Fruit fly (Drosophila melanogaster) whole organism, embryonic: Measurements from ENCODE around the gene CG15362.

Experiments used
- ATbp ChIP-seq: fragments of 200-800 bp; sonication (Bioruptor generic); optimal IDR thresholded peaks from 2 replicates; lab custom pipeline; 2017; ENCODE audit warnings: missing biosample characterization, mild to moderate bottlenecking, missing genetic modification characterization, missing genetic modification reagents
- Abd-B ChIP-seq: fragments of 200-800 bp; sonication (Bioruptor generic); optimal IDR thresholded peaks from 2 replicates; lab custom pipeline; 2018; ENCODE audit warnings: missing biosample characterization, mild to moderate bottlenecking, missing genetic modification characterization, moderate library complexity
- Awh ChIP-seq: fragments of 200-800 bp; sonication (Bioruptor generic); IDR thresholded peaks from 2 replicates; pipeline ENCODE4, ENCODE4 v1.3.6; 2022; ENCODE audit warnings: missing biosample characterization, missing genetic modification characterization
- CG14050 ChIP-seq: fragments of 200-800 bp; sonication (Bioruptor generic); IDR thresholded peaks from 3 replicates; pipeline ENCODE4 v1.3.6; 2022; ENCODE audit warnings: missing biosample characterization, missing genetic modification characterization
- CG16813 ChIP-seq: fragments of 200-800 bp; sonication (Bioruptor generic); IDR thresholded peaks from 3 replicates; pipeline ENCODE4 v1.3.6; 2022; ENCODE audit warnings: missing biosample characterization, missing genetic modification characterization; ENCODE audit not compliant: partially characterized antibody
- CG1832 ChIP-seq: fragments of 200-800 bp; sonication (Bioruptor generic); optimal IDR thresholded peaks from 2 replicates; lab custom pipeline; 2017; ENCODE audit warnings: missing biosample characterization, mild to moderate bottlenecking, missing genetic modification characterization, inconsistent platforms
- CG2202 ChIP-seq: fragments of 200-800 bp; sonication (Bioruptor generic); optimal IDR thresholded peaks from 2 replicates; lab custom pipeline; 2018; ENCODE audit warnings: missing biosample characterization, mild to moderate bottlenecking, missing genetic modification characterization
- CG32532 ChIP-seq: fragments of 200-800 bp; sonication (Bioruptor generic); IDR thresholded peaks from 2 replicates; pipeline ENCODE4 v1.3.6; 2022; ENCODE audit warnings: missing biosample characterization, missing genetic modification characterization
- CG32772 ChIP-seq: fragments of 200-800 bp; sonication (Bioruptor generic); IDR thresholded peaks from 2 replicates; pipeline ENCODE4 v1.3.6; 2022; ENCODE audit warnings: missing biosample characterization, missing genetic modification characterization
- CG3407 ChIP-seq: fragments of 200-800 bp; sonication (Bioruptor generic); optimal IDR thresholded peaks from 2 replicates; lab custom pipeline; 2018; ENCODE audit warnings: missing biosample characterization, mild to moderate bottlenecking, missing genetic modification characterization
- CG34422 ChIP-seq: fragments of 200-800 bp; sonication (Bioruptor generic); IDR thresholded peaks from 3 replicates; pipeline ENCODE4 v1.3.6; 2022; ENCODE audit warnings: missing biosample characterization, missing genetic modification characterization
- CG4360 ChIP-seq: fragments of 200-800 bp; sonication (Bioruptor generic); IDR thresholded peaks from 2 replicates; pipeline ENCODE4 v1.3.6; 2022; ENCODE audit warnings: missing biosample characterization, missing genetic modification characterization
- CG4404 ChIP-seq: fragments of 200-800 bp; sonication (Bioruptor generic); IDR thresholded peaks from 2 replicates; pipeline ENCODE4 v1.3.6; 2022; ENCODE audit warnings: missing biosample characterization, missing genetic modification characterization
- CG6791 ChIP-seq: fragments of 200-800 bp; sonication (Bioruptor generic); IDR thresholded peaks from 3 replicates; pipeline ENCODE4 v1.3.6; 2022; ENCODE audit warnings: missing biosample characterization, missing genetic modification characterization; ENCODE audit not compliant: partially characterized antibody
- CG7357 ChIP-seq: fragments of 200-800 bp; sonication (Bioruptor generic); IDR thresholded peaks from 3 replicates; pipeline ENCODE4 v1.3.6; 2022; ENCODE audit warnings: missing biosample characterization, missing genetic modification characterization
- CG8089 ChIP-seq: fragments of 200-800 bp; sonication (Bioruptor generic); optimal IDR thresholded peaks from 3 replicates; lab custom pipeline; 2016; ENCODE audit warnings: missing biosample characterization, missing genetic modification characterization
- CG8281 ChIP-seq: fragments of 200-800 bp; sonication (Bioruptor generic); optimal IDR thresholded peaks from 2 replicates; lab custom pipeline; 2018; ENCODE audit warnings: missing biosample characterization, mild to moderate bottlenecking, missing genetic modification characterization, moderate library complexity
- CG8388 ChIP-seq: fragments of 200-800 bp; sonication (Bioruptor generic); optimal IDR thresholded peaks from 2 replicates; lab custom pipeline; 2019; ENCODE audit warnings: missing biosample characterization, mild to moderate bottlenecking, missing genetic modification characterization, moderate library complexity
- CG8478 ChIP-seq: fragments of >200 bp; optimal IDR thresholded peaks from 2 replicates; lab custom pipeline; 2018
- Deaf1 ChIP-seq: fragments of 200-800 bp; optimal IDR thresholded peaks from 3 replicates; lab custom pipeline; 2019; ENCODE audit warnings: missing biosample characterization, mild to moderate bottlenecking, missing genetic modification characterization, moderate library complexity
- Dref ChIP-seq: fragments of 200-800 bp; sonication (Bioruptor generic); IDR thresholded peaks from 2 replicates; pipeline ENCODE4 v1.3.6; 2022; ENCODE audit warnings: missing biosample characterization, missing genetic modification characterization
- Elba2 ChIP-seq: fragments of 200-800 bp; sonication (Bioruptor generic); optimal IDR thresholded peaks from 3 replicates; lab custom pipeline; 2016; ENCODE audit warnings: missing biosample characterization, missing genetic modification characterization
- Ets65A ChIP-seq: fragments of 200-800 bp; sonication (Bioruptor generic); peaks from one replicate; lab custom pipeline; 2016; ENCODE audit warnings: missing biosample characterization, missing genetic modification characterization
- Kr ChIP-seq: fragments of 200-800 bp; sonication (Bioruptor generic); optimal IDR thresholded peaks from 2 replicates; lab custom pipeline; 2017; ENCODE audit warnings: missing biosample characterization, mild to moderate bottlenecking, missing genetic modification characterization
- MTF-1 ChIP-seq: fragments of 200-800 bp; sonication (Bioruptor generic); optimal IDR thresholded peaks from 2 replicates; lab custom pipeline; 2018; ENCODE audit warnings: missing biosample characterization, mild to moderate bottlenecking, missing genetic modification characterization, borderline replicate concordance
- Med ChIP-seq: fragments of 200-800 bp; sonication (Bioruptor generic); peaks from one replicate; lab custom pipeline; 2016; ENCODE audit warnings: missing biosample characterization, missing genetic modification characterization, mild to moderate bottlenecking, inconsistent platforms, moderate library complexity
- NC2β ChIP-seq: fragments of 200-800 bp; sonication (Bioruptor generic); optimal IDR thresholded peaks from 2 replicates; lab custom pipeline; 2016; ENCODE audit warnings: missing biosample characterization, missing genetic modification characterization
- Pdp1 ChIP-seq, 2 experiments: fragments of 200-800 bp; sonication (Bioruptor generic); optimal IDR thresholded peaks; 3 replicates each; lab custom pipeline; 2016; ENCODE audit warnings: missing biosample characterization in 2 of 2, missing genetic modification characterization in 2 of 2, mild to moderate bottlenecking in 1 of 2, moderate library complexity in 1 of 2
- Ravus ChIP-seq: fragments of 200-800 bp; sonication (Bioruptor generic); IDR thresholded peaks from 2 replicates; pipeline ENCODE4 v1.3.6; 2022; ENCODE audit warnings: missing biosample characterization, missing genetic modification characterization
- Sry-δ ChIP-seq: fragments of 200-800 bp; sonication (Bioruptor generic); optimal IDR thresholded peaks from 2 replicates; lab custom pipeline; 2016; ENCODE audit warnings: missing biosample characterization, missing genetic modification characterization
- Stat92E ChIP-seq, 3 experiments: fragments of >200 bp in 2 of 3; fragments of 200-800 bp in 1 of 3; sonication (Bioruptor generic) in 1 of 3; optimal IDR thresholded peaks; 2 replicates each; lab custom pipeline; 2017 to 2019; ENCODE audit warnings: missing biosample characterization in 3 of 3, missing genetic modification characterization in 3 of 3, mild to moderate bottlenecking in 1 of 3, moderate library complexity in 1 of 3
- ac ChIP-seq: fragments of 200-800 bp; sonication (Bioruptor generic); optimal IDR thresholded peaks from 3 replicates; lab custom pipeline; 2017; ENCODE audit warnings: missing biosample characterization, mild to moderate bottlenecking, missing genetic modification characterization
- bab2 ChIP-seq: fragments of 200-800 bp; sonication (Bioruptor generic); optimal IDR thresholded peaks from 2 replicates; lab custom pipeline; 2016; ENCODE audit warnings: missing biosample characterization, missing genetic modification characterization
- ci ChIP-seq: fragments of 200-800 bp; sonication (Bioruptor generic); IDR thresholded peaks from 3 replicates; pipeline ENCODE4 v1.3.6; 2022; ENCODE audit warnings: missing biosample characterization, missing genetic modification characterization
- dati ChIP-seq: fragments of 200-800 bp; sonication (Bioruptor generic); IDR thresholded peaks from 2 replicates; pipeline ENCODE4 v1.3.6; 2022; ENCODE audit warnings: missing biosample characterization, missing genetic modification characterization
- emc ChIP-seq: fragments of 200-800 bp; sonication (Bioruptor generic); optimal IDR thresholded peaks from 2 replicates; lab custom pipeline; 2016; ENCODE audit warnings: missing biosample characterization, missing genetic modification characterization
- gcm ChIP-seq: fragments of 200-800 bp; sonication (Bioruptor generic); optimal IDR thresholded peaks from 2 replicates; lab custom pipeline; 2019; ENCODE audit warnings: missing biosample characterization, mild to moderate bottlenecking, missing genetic modification characterization, moderate library complexity
- mirr ChIP-seq: fragments of 200-800 bp; sonication (Bioruptor generic); optimal IDR thresholded peaks from 3 replicates; lab custom pipeline; 2018; ENCODE audit warnings: missing biosample characterization, mild to moderate bottlenecking, missing genetic modification characterization
- nerfin-1 ChIP-seq: fragments of 200-800 bp; sonication (Bioruptor generic); optimal IDR thresholded peaks from 3 replicates; lab custom pipeline; 2019; ENCODE audit warnings: missing biosample characterization, mild to moderate bottlenecking, missing genetic modification characterization, moderate library complexity
- nerfin-2 ChIP-seq: fragments of 200-800 bp; sonication (Bioruptor generic); IDR thresholded peaks from 2 replicates; pipeline ENCODE4 v1.3.6; 2022; ENCODE audit warnings: missing biosample characterization, missing genetic modification characterization; ENCODE audit not compliant: partially characterized antibody
- pb ChIP-seq: fragments of 200-800 bp; sonication (Bioruptor generic); optimal IDR thresholded peaks from 3 replicates; lab custom pipeline; 2016; ENCODE audit warnings: missing biosample characterization, missing genetic modification characterization
- ro ChIP-seq: fragments of 200-800 bp; sonication (Bioruptor generic); IDR thresholded peaks from 2 replicates; pipeline ENCODE4 v1.3.6; 2022; ENCODE audit warnings: missing biosample characterization, missing genetic modification characterization
- row ChIP-seq: fragments of 200-800 bp; sonication (Bioruptor generic); IDR thresholded peaks from 3 replicates; pipeline ENCODE4 v1.3.6; 2022; ENCODE audit warnings: missing biosample characterization, missing genetic modification characterization
- sens ChIP-seq: fragments of 200-800 bp; sonication (Bioruptor generic); peaks from one replicate; lab custom pipeline; 2016; ENCODE audit warnings: missing biosample characterization, missing genetic modification characterization
- sr ChIP-seq: fragments of 200-800 bp; sonication (Bioruptor generic); IDR thresholded peaks from 3 replicates; pipeline ENCODE4 v1.3.6; 2022; ENCODE audit warnings: missing biosample characterization, missing genetic modification characterization
- unpg ChIP-seq: fragments of 200-800 bp; sonication (Bioruptor generic); optimal IDR thresholded peaks from 3 replicates; lab custom pipeline; 2018; ENCODE audit warnings: missing biosample characterization, mild to moderate bottlenecking, missing genetic modification characterization, moderate library complexity
- vnd ChIP-seq: fragments of 200-800 bp; sonication (Bioruptor generic); IDR thresholded peaks from 3 replicates; pipeline ENCODE4 v1.3.6; 2022; ENCODE audit warnings: missing biosample characterization, missing genetic modification characterization; ENCODE audit not compliant: partially characterized antibody
- vvl ChIP-seq: fragments of 200-800 bp; sonication (Bioruptor generic); IDR thresholded peaks from 2 replicates; pipeline ENCODE4 v1.3.6; 2022; ENCODE audit warnings: missing biosample characterization, missing genetic modification characterization

The CG15362 gene

DNA sequence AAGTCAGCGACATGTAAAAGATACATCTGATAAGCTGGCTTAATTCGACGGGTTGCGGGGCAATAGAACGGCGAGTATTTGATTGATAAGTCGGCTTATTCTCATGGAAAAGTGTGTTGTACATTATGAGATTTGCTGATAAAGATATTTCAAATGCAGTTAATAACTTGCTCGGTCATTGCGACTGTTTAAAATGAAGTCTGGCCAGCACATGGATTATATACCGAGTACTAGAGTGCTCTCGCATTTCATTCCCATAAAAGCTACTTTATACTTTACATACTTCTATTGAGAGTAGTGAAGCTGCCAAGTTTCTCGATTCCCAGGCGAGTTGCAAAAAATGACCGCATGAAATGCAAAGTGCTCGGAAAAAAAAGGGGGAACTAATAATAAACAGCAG, 13.1 kb upstream of the CG15362 start:
- TF ChIP-seq Ets65A (GFP tag; lab: Kevin White, UChicago) (peak; percentile 57), pb (GFP tag; lab: Kevin White, UChicago) (no peak), Pdp1 (GFP tag; optimal IDR thresholded peaks at IDR 0.05; lab: Kevin White, UChicago) (peak in 1 of 2 experiments; percentile 71), Stat92E (GFP tag; optimal IDR thresholded peaks at IDR 0.05; lab: Kevin White, UChicago) (no peak), Awh (GFP tag; lab: Robert Waterston, UW) (no peak)
- TF ChIP-seq, all 482 proteins: peak for 2

DNA sequence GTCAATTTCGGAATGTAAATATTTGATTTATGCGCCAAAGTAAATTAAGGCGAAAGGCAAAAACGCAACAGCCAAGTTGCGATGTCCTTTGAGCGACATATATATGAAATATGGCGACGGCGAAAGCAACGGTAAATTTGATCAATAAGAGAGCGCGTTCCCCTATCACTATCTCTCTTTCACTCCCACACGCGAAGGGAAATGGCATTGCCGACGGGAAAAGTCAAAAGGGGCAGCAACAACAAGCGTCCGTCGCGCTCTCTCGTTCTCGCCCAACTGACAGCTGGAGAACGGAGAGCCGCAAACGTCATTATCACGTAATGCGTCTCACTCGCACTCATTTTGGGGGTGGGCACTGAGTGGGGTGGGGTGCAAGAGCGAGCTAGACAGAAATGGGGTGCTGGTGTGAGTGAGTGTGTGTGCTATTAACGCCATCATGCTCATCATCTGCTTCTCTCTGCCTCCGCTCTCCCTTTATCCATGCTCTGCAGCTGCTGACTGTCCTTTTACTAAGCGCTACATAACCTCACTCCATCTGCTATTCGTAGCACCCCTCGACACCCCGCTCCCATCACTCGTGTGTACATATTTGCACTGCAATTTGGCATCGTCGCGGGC, 10.6 kb upstream of the CG15362 start, which contains the start of gene erm:
TSS of gene erm (minus strand) at position 51 of the 618 bp plus-strand sequence.
- TF ChIP-seq vnd (GFP tag; lab: Robert Waterston, UW) = no peak
- no peak for TF ChIP-seq CG8388 (GFP tag; lab: Kevin White, UChicago)
- peak; percentile 50 for TF ChIP-seq nerfin-1 (tag; lab: Kevin White, UChicago)
- no peak for TF ChIP-seq CG8281
- TF ChIP-seq CG4404 (GFP tag; lab: Robert Waterston, UW) = no peak
- TF ChIP-seq Dref (GFP tag; lab: Robert Waterston, UW) = no peak
- TF ChIP-seq dati (GFP tag; lab: Robert Waterston, UW) = no peak
- TF ChIP-seq Elba2 (GFP tag; lab: Kevin White, UChicago) = peak; percentile 57
- no peak for TF ChIP-seq NC2β (GFP tag; lab: Kevin White, UChicago)
- TF ChIP-seq CG32532 = peak; percentile 29; the same call in 1 of the 2 replicates
- TF ChIP-seq CG32772 (GFP tag; lab: Robert Waterston, UW) = no peak
- TF ChIP-seq CG8089 = no peak
- TF ChIP-seq CG34422 (GFP tag; lab: Robert Waterston, UW) = 0 out of 3 replicates have a peak, but pooled peaks have one; percentile 17
- no peak for TF ChIP-seq bab2 (GFP tag; lab: Kevin White, UChicago)
- peak; percentile 76 for TF ChIP-seq sens (GFP tag; lab: Kevin White, UChicago)
- no peak for TF ChIP-seq row
- TF ChIP-seq emc (GFP tag; lab: Kevin White, UChicago) = no peak
- peak; percentile 63 for TF ChIP-seq CG8478 (lab: Kevin White, UChicago)
- TF ChIP-seq CG6791 (GFP tag; lab: Robert Waterston, UW) = 0 out of 3 replicates have a peak, but pooled peaks have one; percentile 5
- TF ChIP-seq Abd-B (GFP tag; lab: Kevin White, UChicago) = peak; percentile 0
- TF ChIP-seq MTF-1 (GFP tag; lab: Kevin White, UChicago) = peak; percentile 74
- peak; percentile 73 for TF ChIP-seq Med (GFP tag; lab: Kevin White, UChicago)
- TF ChIP-seq ATbp (GFP tag; lab: Kevin White, UChicago) = no peak
- no peak for TF ChIP-seq Ravus (GFP tag; lab: Robert Waterston, UW)
- no peak for TF ChIP-seq CG7357
- no peak for TF ChIP-seq CG14050
- peak; percentile 15 for TF ChIP-seq CG3407
- TF ChIP-seq Ets65A (GFP tag; lab: Kevin White, UChicago) = peak; percentile 9
- 0 out of 3 replicates have a peak, but pooled peaks have one; percentile 16 for TF ChIP-seq ci (GFP tag; lab: Robert Waterston, UW)
- no peak for TF ChIP-seq unpg (GFP tag; lab: Kevin White, UChicago)
- TF ChIP-seq CG2202 = no peak
- no peak for TF ChIP-seq Kr (GFP tag; lab: Kevin White, UChicago)
- peak; percentile 31; the same call in 1 of the 2 replicates for TF ChIP-seq nerfin-2
- TF ChIP-seq Deaf1 (tag; lab: Kevin White, UChicago) = peak; percentile 76
- peak; percentile 98 for TF ChIP-seq CG4360
- peak; percentile 19 for TF ChIP-seq ac (GFP tag; lab: Kevin White, UChicago)
- TF ChIP-seq mirr (GFP tag; lab: Kevin White, UChicago) = no peak
- TF ChIP-seq CG16813 (GFP tag; lab: Robert Waterston, UW) = no peak
- TF ChIP-seq gcm (GFP tag; lab: Kevin White, UChicago) = peak; percentile 43
- TF ChIP-seq vvl (GFP tag; lab: Robert Waterston, UW) = peak; percentile 49; the same call in 1 of the 2 replicates
- peak; percentile 98 for TF ChIP-seq CG1832 (GFP tag; lab: Kevin White, UChicago)
- no peak for TF ChIP-seq ro (GFP tag; lab: Robert Waterston, UW)
- no peak for TF ChIP-seq Sry-δ (GFP tag; lab: Kevin White, UChicago)
- peak; percentile 60; the same call in 2 of the 3 replicates for TF ChIP-seq sr
